Worm (Caenorhabditis elegans) whole organism, early embryonic: ENCODE measurements around the gene mdl-1.
A peak's percentile ranks its signal among the peaks of the same experiment; 100 is the strongest.

Source experiments
- B0310.2 ChIP-seq: sonication (generic microtip); optimal IDR thresholded peaks from 2 replicates; lab custom pipeline; 2016; ENCODE audit warnings: mild to moderate bottlenecking, missing genetic modification characterization, missing compliant biosample characterization
- F13C5.2 ChIP-seq: sonication (generic microtip); optimal IDR thresholded peaks from 2 replicates; lab custom pipeline; 2017; ENCODE audit warnings: mild to moderate bottlenecking, missing genetic modification characterization, inconsistent platforms, missing compliant biosample characterization
- aly-1 ChIP-seq: sonication (generic microtip); optimal IDR thresholded peaks from 2 replicates; lab custom pipeline; 2016; ENCODE audit warnings: missing genetic modification characterization, missing compliant biosample characterization
- ama-1 ChIP-seq: fragments of 150-350 bp; optimal IDR thresholded peaks from 2 replicates; lab custom pipeline; 2014
- ceh-13 ChIP-seq: fragments of 200-800 bp; sonication (Bioruptor generic); optimal IDR thresholded peaks from 2 replicates; lab custom pipeline; 2018; ENCODE audit warnings: mild to moderate bottlenecking, missing genetic modification characterization, missing compliant biosample characterization
- ceh-36 ChIP-seq: sonication (generic microtip); optimal IDR thresholded peaks from 2 replicates; lab custom pipeline; 2016; ENCODE audit warnings: missing genetic modification characterization, inconsistent platforms, missing compliant biosample characterization
- ets-7 ChIP-seq: sonication (generic microtip); optimal IDR thresholded peaks from 2 replicates; lab custom pipeline; 2016; ENCODE audit warnings: missing genotype, missing genetic modification characterization, missing compliant biosample characterization
- flt-1 ChIP-seq: fragments of 200-800 bp; sonication (Bioruptor generic); IDR thresholded peaks from 2 replicates; pipeline ENCODE4 v1.3.6; 2022; ENCODE audit warnings: missing genetic modification characterization, missing compliant biosample characterization
- hmbx-1 ChIP-seq: sonication (generic microtip); optimal IDR thresholded peaks from 2 replicates; lab custom pipeline; 2016; ENCODE audit warnings: mild to moderate bottlenecking, missing genetic modification characterization, missing compliant biosample characterization
- hmg-4 ChIP-seq: fragments of 200-800 bp; sonication (Bioruptor generic); optimal IDR thresholded peaks from 2 replicates; lab custom pipeline; 2018; ENCODE audit warnings: mild to moderate bottlenecking, missing genetic modification characterization, missing compliant biosample characterization
- hnd-1 ChIP-seq: sonication (generic microtip); optimal IDR thresholded peaks from 2 replicates; lab custom pipeline; 2016; ENCODE audit warnings: missing genetic modification characterization, missing compliant biosample characterization
- pes-1 ChIP-seq: fragments of 200-800 bp; sonication (Bioruptor generic); IDR thresholded peaks from 2 replicates; pipeline ENCODE4 v1.3.6; 2022; ENCODE audit warnings: missing genetic modification reagents, missing genetic modification characterization, missing compliant biosample characterization
- scrt-1 ChIP-seq: fragments of 200-800 bp; sonication (Bioruptor generic); IDR thresholded peaks from 2 replicates; pipeline ENCODE4 v1.3.6; 2022; ENCODE audit warnings: missing genetic modification characterization, missing compliant biosample characterization
- sea-1 ChIP-seq: fragments of 200-800 bp; sonication (Bioruptor generic); conservative IDR thresholded peaks from 2 replicates; pipeline ENCODE4 v1.3.6; 2022; ENCODE audit warnings: missing genetic modification characterization, missing compliant biosample characterization
- tbx-11 ChIP-seq: fragments of 200-800 bp; sonication (Bioruptor generic); IDR thresholded peaks from 2 replicates; pipeline ENCODE4 v1.3.6; 2022; ENCODE audit warnings: missing genetic modification characterization, missing compliant biosample characterization
- tbx-37 ChIP-seq: fragments of 200-800 bp; sonication (Bioruptor generic); conservative IDR thresholded peaks from 2 replicates; pipeline ENCODE4 v1.3.6; 2022; ENCODE audit warnings: missing genetic modification reagents, missing genetic modification characterization, missing compliant biosample characterization
- tra-4 ChIP-seq: sonication (generic microtip); optimal IDR thresholded peaks from 2 replicates; lab custom pipeline; 2017; ENCODE audit warnings: missing genetic modification characterization, missing compliant biosample characterization

Gene mdl-1

ce11 chrX:6736358-6736991 is 5.7 kb upstream of the mdl-1 start:
- TF ChIP-seq hmbx-1 (tag; lab: Kevin White, UChicago): no peak
- TF ChIP-seq ceh-13 (GFP tag; lab: Kevin White, UChicago): no peak
- no peak for TF ChIP-seq B0310.2 (tag; lab: Kevin White, UChicago)
- TF ChIP-seq tbx-11 (GFP tag; lab: Robert Waterston, UW): no peak

DNA sequence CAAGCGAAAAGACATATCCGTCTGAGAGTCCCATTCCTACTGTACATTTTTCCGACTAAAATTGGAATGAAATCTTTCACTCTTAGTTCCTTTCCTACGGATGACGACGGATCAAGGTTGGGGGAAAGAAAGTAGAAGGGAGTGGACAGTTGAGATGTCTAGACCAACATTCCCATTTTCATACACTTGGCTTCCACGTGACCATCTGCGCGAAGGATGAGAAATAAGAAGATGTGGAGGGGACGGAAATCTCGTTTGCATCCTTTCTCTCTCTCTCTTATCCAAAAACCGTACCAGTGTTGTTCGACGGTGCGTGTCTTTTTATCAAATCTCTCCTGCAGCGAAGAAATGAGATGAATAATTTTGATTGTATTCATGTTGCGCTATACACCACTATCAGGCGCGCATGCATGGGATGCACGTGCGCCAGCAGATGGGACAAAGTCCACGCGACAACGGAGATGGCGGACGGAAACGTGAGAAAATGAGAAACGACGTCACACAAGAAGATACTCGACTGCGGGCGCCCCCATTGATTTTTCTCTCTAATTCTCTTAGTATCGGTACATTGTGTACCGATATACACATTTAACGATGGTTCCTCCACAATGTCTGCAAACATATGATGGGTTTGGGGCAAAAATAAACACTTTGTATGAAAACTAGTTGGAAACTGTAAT is 4.7 kb upstream of the mdl-1 start:
- TF ChIP-seq hmg-4 (GFP tag; lab: Kevin White, UChicago) (peak; percentile 22), aly-1 (tag; lab: Kevin White, UChicago) (no peak), F13C5.2 (tag; lab: Kevin White, UChicago) (peak; percentile 21)

ce11 chrX:6738535-6738934 is 3.6 kb upstream of the mdl-1 start:
- TF ChIP-seq scrt-1: no peak
- no peak for TF ChIP-seq F13C5.2 (tag; lab: Kevin White, UChicago)

ce11 chrX:6739034-6740008 is 2.8 kb upstream of the mdl-1 start:
- TF ChIP-seq ceh-36 (tag; lab: Kevin White, UChicago) (no peak), tra-4 (tag; lab: Kevin White, UChicago) (no peak), ama-1 (lab: Kevin White, UChicago) (no peak), sea-1 (no peak), pes-1 (GFP tag; lab: Robert Waterston, UW) (no peak), scrt-1 (no peak), hmg-4 (GFP tag; lab: Kevin White, UChicago) (no peak), aly-1 (tag; lab: Kevin White, UChicago) (no peak), flt-1 (GFP tag; lab: Robert Waterston, UW) (no peak), ets-7 (tag; lab: Kevin White, UChicago) (no peak), tbx-37 (GFP tag; lab: Robert Waterston, UW) (no peak), hnd-1 (tag; lab: Kevin White, UChicago) (no peak), hmbx-1 (tag; lab: Kevin White, UChicago) (no peak), ceh-13 (GFP tag; lab: Kevin White, UChicago) (no peak), B0310.2 (tag; lab: Kevin White, UChicago) (no peak)

ce11 chrX:6740282-6740982 is 1.7 kb upstream of the mdl-1 start:
- no peak for TF ChIP-seq tbx-37 (GFP tag; lab: Robert Waterston, UW)
- TF ChIP-seq hmg-4 (GFP tag; lab: Kevin White, UChicago): peak; percentile 33

DNA sequence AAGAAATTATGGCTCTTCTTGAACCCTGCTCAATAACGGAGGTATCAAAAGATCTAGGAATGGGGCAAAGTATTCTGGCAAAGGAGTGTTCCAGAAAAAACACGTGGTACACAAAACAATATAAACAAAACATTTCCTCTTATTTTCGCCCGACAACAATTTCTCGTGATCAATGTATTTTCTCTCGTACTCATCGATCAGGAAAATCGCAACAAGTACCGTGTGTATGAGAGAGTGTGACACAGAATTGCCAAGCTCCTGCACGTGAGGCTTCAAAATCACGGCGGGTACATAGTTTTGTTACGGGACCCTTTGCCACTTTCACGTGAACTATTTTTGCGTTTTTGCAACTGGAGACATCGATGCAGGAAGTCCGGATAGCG is 1.2 kb upstream of the mdl-1 start:
- no peak for TF ChIP-seq pes-1 (GFP tag; lab: Robert Waterston, UW)
- TF ChIP-seq B0310.2 (tag; lab: Kevin White, UChicago): no peak
- TF ChIP-seq sea-1: no peak
- no peak for TF ChIP-seq aly-1 (tag; lab: Kevin White, UChicago)
- TF ChIP-seq hmbx-1 (tag; lab: Kevin White, UChicago): no peak
- no peak for TF ChIP-seq flt-1 (GFP tag; lab: Robert Waterston, UW)
- no peak for TF ChIP-seq ets-7 (tag; lab: Kevin White, UChicago)
- TF ChIP-seq ceh-13 (GFP tag; lab: Kevin White, UChicago): no peak
- TF ChIP-seq ama-1 (lab: Kevin White, UChicago): no peak
- no peak for TF ChIP-seq hnd-1 (tag; lab: Kevin White, UChicago)
- no peak for TF ChIP-seq tbx-11 (GFP tag; lab: Robert Waterston, UW)
- no peak for TF ChIP-seq tbx-37 (GFP tag; lab: Robert Waterston, UW)

ce11 chrX:6741532-6741931 is 619 bp upstream of the mdl-1 start:
- TF ChIP-seq pes-1 (GFP tag; lab: Robert Waterston, UW): no peak
- no peak for TF ChIP-seq tra-4 (tag; lab: Kevin White, UChicago)
- TF ChIP-seq hmbx-1 (tag; lab: Kevin White, UChicago): no peak
- no peak for TF ChIP-seq F13C5.2 (tag; lab: Kevin White, UChicago)
- no peak for TF ChIP-seq B0310.2 (tag; lab: Kevin White, UChicago)
- no peak for TF ChIP-seq ceh-13 (GFP tag; lab: Kevin White, UChicago)
- TF ChIP-seq tbx-11 (GFP tag; lab: Robert Waterston, UW): no peak
- no peak for TF ChIP-seq ceh-36 (tag; lab: Kevin White, UChicago)
- TF ChIP-seq hnd-1 (tag; lab: Kevin White, UChicago): no peak
- TF ChIP-seq tbx-37 (GFP tag; lab: Robert Waterston, UW): no peak
- no peak for TF ChIP-seq flt-1 (GFP tag; lab: Robert Waterston, UW)
- TF ChIP-seq ets-7 (tag; lab: Kevin White, UChicago): no peak
- TF ChIP-seq scrt-1: no peak
- TF ChIP-seq sea-1: no peak
- no peak for TF ChIP-seq hmg-4 (GFP tag; lab: Kevin White, UChicago)
- no peak for TF ChIP-seq ama-1 (lab: Kevin White, UChicago)
